Fruit fly (Drosophila melanogaster): ENCODE results near the gene CG42359.

CG42359 gene

DNA sequence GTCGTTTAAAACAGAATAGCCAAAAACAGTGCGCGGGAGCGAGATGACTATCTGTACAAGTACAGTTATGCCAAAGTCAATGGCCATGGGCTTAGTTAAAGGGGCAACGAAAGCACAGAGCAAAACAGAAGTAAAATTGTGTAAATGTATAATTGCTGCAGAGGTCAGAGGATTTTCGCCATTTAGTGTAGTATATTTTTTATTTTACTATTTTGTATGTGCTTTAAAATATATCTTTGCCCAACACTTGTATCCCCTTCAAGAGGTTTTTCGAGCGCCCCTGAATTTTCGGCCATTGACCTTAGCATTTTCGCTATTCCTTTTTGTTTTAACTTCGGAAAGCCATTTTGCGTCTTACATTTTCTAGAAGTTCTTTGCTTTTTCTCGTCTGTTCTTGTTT, 4.1 kb downstream of the CG42359 start (continued):
- TF ChIP-seq CG13424 (tag; optimal IDR thresholded peaks at IDR 0.05): peak; percentile 17
- TF ChIP-seq CG17912 (GFP tag; optimal IDR thresholded peaks at IDR 0.05): no peak

DNA sequence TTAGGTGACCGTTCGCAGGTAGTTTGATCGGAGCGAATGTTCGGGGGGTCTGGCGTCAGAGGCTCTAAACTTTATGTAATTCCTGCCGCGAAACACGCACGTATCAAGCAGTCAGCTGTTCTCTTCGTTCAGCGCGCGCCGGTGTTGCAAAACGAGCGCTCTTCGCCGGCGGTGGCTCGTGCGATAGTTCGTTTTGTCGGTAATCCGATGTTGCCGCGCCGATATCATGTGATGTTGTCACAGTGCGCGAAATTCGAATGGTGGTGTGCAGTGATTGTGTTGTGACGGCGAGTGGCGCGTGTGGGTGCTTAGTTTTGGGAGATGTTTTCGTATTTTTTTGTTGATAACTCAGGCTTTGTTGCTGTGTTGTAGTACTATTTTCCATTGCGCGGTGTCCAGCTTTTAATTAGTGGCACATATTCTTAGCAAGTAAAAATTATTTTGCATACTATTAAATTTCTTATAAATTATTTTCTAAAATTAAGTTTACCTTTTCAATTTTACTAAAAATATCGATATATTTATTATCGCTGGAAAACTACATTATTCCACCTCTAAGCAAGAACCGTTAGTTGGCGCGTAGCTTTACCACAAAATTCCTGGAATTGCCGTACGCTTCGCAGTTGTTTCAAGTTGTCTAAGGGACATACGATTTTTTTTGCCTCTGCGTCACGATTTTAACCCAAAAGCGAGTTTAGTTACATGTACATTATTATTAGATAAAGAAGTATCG, 5.3 kb downstream of the CG42359 start, which contains the start of gene nanos:
Gene nanos, plus strand, starts transcription at position 569 of the 733 bp plus-strand sequence.
- no peak for TF ChIP-seq CG17612 (GFP tag; IDR thresholded peaks at IDR 0.05)
- TF ChIP-seq CG8281 (tag; optimal IDR thresholded peaks at IDR 0.05): no peak
- no peak for TF ChIP-seq hkb (optimal IDR thresholded peaks at IDR 0.05)
- peak; percentile 51 for TF ChIP-seq hkb (GFP tag; IDR thresholded peaks at IDR 0.05)
- TF ChIP-seq E2f2 (GFP tag; IDR thresholded peaks at IDR 0.05): peak; percentile 99
- peak; percentile 47 for TF ChIP-seq CG13424 (tag; optimal IDR thresholded peaks at IDR 0.05)
- TF ChIP-seq HmgD (GFP tag; optimal IDR thresholded peaks at IDR 0.05): peak; percentile 89
- peak; percentile 12; the same call in 1 of the 2 replicates for TF ChIP-seq toy (GFP tag; IDR thresholded peaks at IDR 0.05)
- peak; percentile 59 for TF ChIP-seq CG9215 (GFP tag; IDR thresholded peaks at IDR 0.05)
- peak; percentile 29 for TF ChIP-seq HLHmδ (GFP tag; optimal IDR thresholded peaks at IDR 0.05)
- peak; percentile 59; the same call in 2 of the 3 replicates for TF ChIP-seq dysf (GFP tag; IDR thresholded peaks at IDR 0.05)
- no peak for TF ChIP-seq lov (optimal IDR thresholded peaks at IDR 0.05)
- TF ChIP-seq lov (GFP tag; IDR thresholded peaks at IDR 0.05): 0 out of 3 replicates have a peak, but pooled peaks have one; percentile 53
- TF ChIP-seq cad (GFP tag; optimal IDR thresholded peaks at IDR 0.05): no peak
- no peak for TF ChIP-seq bab2 (GFP tag; optimal IDR thresholded peaks at IDR 0.05)
- TF ChIP-seq ato (GFP tag; IDR thresholded peaks at IDR 0.05; ENCODE audit: partially characterized antibody): peak; percentile 98
- TF ChIP-seq emc (GFP tag; optimal IDR thresholded peaks at IDR 0.05): peak; percentile 20
- peak; percentile 26 for TF ChIP-seq CG18262 (tag; optimal IDR thresholded peaks at IDR 0.05)
- no peak for TF ChIP-seq CG11696 (GFP tag; IDR thresholded peaks at IDR 0.05)
- TF ChIP-seq mld (GFP tag; IDR thresholded peaks at IDR 0.05; ENCODE audit: partially characterized antibody): peak; percentile 95
- TF ChIP-seq Kr (GFP tag; optimal IDR thresholded peaks at IDR 0.05): no peak
- peak; percentile 48 for TF ChIP-seq shn (GFP tag; optimal IDR thresholded peaks at IDR 0.05)
- no peak for TF ChIP-seq Trl (optimal IDR thresholded peaks at IDR 0.05)
- peak; percentile 71 for TF ChIP-seq Trl (GFP tag; optimal IDR thresholded peaks at IDR 0.05)
- peak; percentile 98 for TF ChIP-seq hb (GFP tag; IDR thresholded peaks at IDR 0.05; ENCODE audit: partially characterized antibody)
- no peak for TF ChIP-seq CG10959 (GFP tag; IDR thresholded peaks at IDR 0.05)
- peak; percentile 67 for TF ChIP-seq CG18011 (GFP tag; optimal IDR thresholded peaks at IDR 0.05)
- peak; percentile 60 for TF ChIP-seq sisA (GFP tag; IDR thresholded peaks at IDR 0.05)
- TF ChIP-seq ase (GFP tag; IDR thresholded peaks at IDR 0.05): no peak
- TF ChIP-seq CG17359 (tag; optimal IDR thresholded peaks at IDR 0.05): peak; percentile 31
- peak; percentile 48 for TF ChIP-seq CG11723 (GFP tag; optimal IDR thresholded peaks at IDR 0.05)
- TF ChIP-seq Opbp (GFP tag; IDR thresholded peaks at IDR 0.05; ENCODE audit: partially characterized antibody): peak; percentile 99
- no peak for TF ChIP-seq CG12071 (GFP tag; optimal IDR thresholded peaks at IDR 0.05)
- TF ChIP-seq CG3995 (GFP tag; optimal IDR thresholded peaks at IDR 0.05): peak; percentile 99
- TF ChIP-seq Ssrp (tag; optimal IDR thresholded peaks at IDR 0.05): no peak
- TF ChIP-seq Poxn (GFP tag; IDR thresholded peaks at IDR 0.05): no peak; the same call in 1 of the 2 replicates
- TF ChIP-seq CG6272 (GFP tag; IDR thresholded peaks at IDR 0.05): peak; percentile 71
- TF ChIP-seq Max (GFP tag; optimal IDR thresholded peaks at IDR 0.05): peak; percentile 57
- TF ChIP-seq so (GFP tag; IDR thresholded peaks at IDR 0.05): 0 out of 3 replicates have a peak, but pooled peaks have one; percentile 11
- no peak for TF ChIP-seq yki (optimal IDR thresholded peaks at IDR 0.05)
- TF ChIP-seq bcd (GFP tag; optimal IDR thresholded peaks at IDR 0.05): peak; percentile 86
- TF ChIP-seq Awh (GFP tag; IDR thresholded peaks at IDR 0.05): no peak
- peak; percentile 36 for TF ChIP-seq NC2α (GFP tag; optimal IDR thresholded peaks at IDR 0.05)
- TF ChIP-seq Nf-YA (GFP tag; IDR thresholded peaks at IDR 0.05): no peak
- no peak for TF ChIP-seq Neu2 (GFP tag; optimal IDR thresholded peaks at IDR 0.05; ENCODE audit: borderline replicate concordance)
- TF ChIP-seq ash1 (GFP tag; optimal IDR thresholded peaks at IDR 0.05): peak; percentile 69
- no peak for TF ChIP-seq slp2 (GFP tag; optimal IDR thresholded peaks at IDR 0.05)
- no peak for TF ChIP-seq gt (GFP tag; IDR thresholded peaks at IDR 0.05)
